Fruit fly (Drosophila melanogaster): ENCODE measurements around the gene CheB38c.

The CheB38c gene

DNA sequence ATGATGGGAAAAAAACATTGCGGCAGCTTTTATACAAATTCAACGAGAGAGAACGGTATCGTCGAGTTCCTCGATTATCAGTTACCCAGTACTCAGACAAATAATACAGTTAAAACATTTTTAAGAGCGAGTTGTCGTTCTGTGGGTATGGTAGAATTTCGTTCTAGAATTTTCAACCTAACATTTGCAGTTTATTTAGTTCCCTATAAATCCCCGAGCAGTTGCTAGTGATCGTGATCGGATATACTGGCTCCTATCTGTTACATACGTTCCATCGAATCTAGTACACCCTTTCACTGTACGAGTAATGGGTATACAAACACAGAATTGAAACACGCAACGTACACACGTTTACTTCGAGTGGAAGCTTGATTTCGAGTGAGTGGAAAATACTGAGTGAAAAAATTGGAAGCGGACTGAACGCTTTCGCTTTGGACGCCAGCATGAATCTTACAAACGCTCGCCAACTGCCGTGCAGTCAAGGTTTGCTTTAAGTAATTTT, 44.1 kb upstream of the CheB38c start, which contains the start of gene CG9338 (continued):
- TF ChIP-seq foxo (GFP tag; optimal IDR thresholded peaks at IDR 0.05) (peak in 1 of 2 experiments; percentile 87), OdsH (GFP tag; optimal IDR thresholded peaks at IDR 0.05) (peak; percentile 87), sv (GFP tag; optimal IDR thresholded peaks at IDR 0.05) (peak; percentile 72), psq (GFP tag; optimal IDR thresholded peaks at IDR 0.05) (peak; percentile 68), sage (GFP tag; optimal IDR thresholded peaks at IDR 0.05) (no peak), CG9705 (GFP tag; optimal IDR thresholded peaks at IDR 0.05) (peak; percentile 89)

- TF ChIP-seq CG32264 (GFP tag; optimal IDR thresholded peaks at IDR 0.05) (no peak), Hnf4 (GFP tag; optimal IDR thresholded peaks at IDR 0.05) (no peak), pan (optimal IDR thresholded peaks at IDR 0.05) (no peak), dsf (GFP tag; optimal IDR thresholded peaks at IDR 0.05; ENCODE audit: borderline replicate concordance) (no peak), usp (GFP tag; optimal IDR thresholded peaks at IDR 0.05) (no peak), sage (GFP tag; optimal IDR thresholded peaks at IDR 0.05) (no peak), fru (GFP tag; optimal IDR thresholded peaks at IDR 0.05) (no peak), h (GFP tag; optimal IDR thresholded peaks at IDR 0.05) (no peak), Mio (GFP tag; optimal IDR thresholded peaks at IDR 0.05) (no peak)
Measured at dm6 chr2L:20858371-20859340, 38.0 kb upstream of the CheB38c start, which contains the start of gene bero. Gene bero (plus strand): TSS chr2L:20858695.

- no peak for TF ChIP-seq jim (GFP tag; optimal IDR thresholded peaks at IDR 0.05)
- no peak for TF ChIP-seq ey (GFP tag; optimal IDR thresholded peaks at IDR 0.05)
- no peak for TF ChIP-seq N (GFP tag; optimal IDR thresholded peaks at IDR 0.05)
- no peak for TF ChIP-seq rgr (GFP tag; optimal IDR thresholded peaks at IDR 0.05)
- no peak for TF ChIP-seq fru (GFP tag; optimal IDR thresholded peaks at IDR 0.05)
- no peak for TF ChIP-seq GATAd (GFP tag; optimal IDR thresholded peaks at IDR 0.05)
- no peak for TF ChIP-seq CG9705 (GFP tag; optimal IDR thresholded peaks at IDR 0.05)
- TF ChIP-seq foxo (GFP tag; optimal IDR thresholded peaks at IDR 0.05): no peak
- no peak for TF ChIP-seq lola (GFP tag; optimal IDR thresholded peaks at IDR 0.05)
- TF ChIP-seq CG32264 (GFP tag; optimal IDR thresholded peaks at IDR 0.05): no peak
- TF ChIP-seq Hr83 (GFP tag; optimal IDR thresholded peaks at IDR 0.05; ENCODE audit: poor library complexity, severe bottlenecking): no peak
- no peak for TF ChIP-seq sage (GFP tag; optimal IDR thresholded peaks at IDR 0.05)
- no peak for TF ChIP-seq CrebA (GFP tag; optimal IDR thresholded peaks at IDR 0.05; ENCODE audit: borderline replicate concordance)
Measured at dm6 chr2L:20857791-20858190, 37.1 kb upstream of the CheB38c start, which contains the start of gene CG14400. Gene CG14400 (minus strand): TSS chr2L:20857891.

DNA sequence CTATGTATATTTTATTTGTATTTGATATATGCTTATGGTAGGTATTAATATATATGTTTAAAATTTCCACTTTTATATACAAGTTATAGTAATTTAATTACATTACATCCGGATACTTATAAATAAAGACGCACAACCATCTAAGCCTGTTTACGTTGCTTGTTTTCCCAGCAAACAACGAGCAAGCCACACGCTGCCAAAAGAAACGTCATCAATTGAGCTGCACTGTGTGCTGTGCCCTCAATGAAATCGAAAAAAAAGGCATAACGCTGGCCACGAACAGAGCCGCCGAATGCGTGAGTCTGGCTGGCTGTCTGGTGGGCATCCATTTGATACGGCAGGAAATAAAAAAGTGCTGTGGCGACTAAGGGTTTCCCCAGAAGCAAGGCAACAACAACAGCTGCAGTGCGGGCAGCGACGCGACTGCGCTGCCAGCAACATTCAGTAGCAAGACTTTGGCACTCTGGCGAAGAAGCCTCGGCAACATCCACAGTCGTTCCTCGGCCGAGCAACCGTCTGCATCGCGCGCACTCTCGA, 31.5 kb upstream of the CheB38c start, which contains the start of gene twit:
Gene twit (plus strand): TSS at position 487 of the 537 bp plus-strand sequence.
- no peak for TF ChIP-seq br (GFP tag; optimal IDR thresholded peaks at IDR 0.05)

- TF ChIP-seq dsf (GFP tag; optimal IDR thresholded peaks at IDR 0.05; ENCODE audit: borderline replicate concordance): no peak
- no peak for TF ChIP-seq Rel (GFP tag; optimal IDR thresholded peaks at IDR 0.05)
- no peak for TF ChIP-seq Rel (tag; optimal IDR thresholded peaks at IDR 0.05)
- TF ChIP-seq Hr78 (GFP tag; optimal IDR thresholded peaks at IDR 0.05): no peak
- TF ChIP-seq Myc (optimal IDR thresholded peaks at IDR 0.05): no peak
- TF ChIP-seq Abd-B (GFP tag; optimal IDR thresholded peaks at IDR 0.05): no peak
- no peak for TF ChIP-seq pan (optimal IDR thresholded peaks at IDR 0.05)
- no peak for TF ChIP-seq woc (GFP tag; optimal IDR thresholded peaks at IDR 0.05)
- no peak for TF ChIP-seq N (GFP tag; optimal IDR thresholded peaks at IDR 0.05)
- TF ChIP-seq br (GFP tag; optimal IDR thresholded peaks at IDR 0.05): no peak
- TF ChIP-seq rgr (GFP tag; optimal IDR thresholded peaks at IDR 0.05): no peak
- no peak for TF ChIP-seq Hnf4 (GFP tag; optimal IDR thresholded peaks at IDR 0.05)
- no peak for TF ChIP-seq dl (GFP tag; optimal IDR thresholded peaks at IDR 0.05; ENCODE audit: insufficient read depth in 1 of 2, partially characterized antibody in 2 of 2)
- TF ChIP-seq Dfd (GFP tag; optimal IDR thresholded peaks at IDR 0.05): no peak
- no peak for TF ChIP-seq Dif (GFP tag; optimal IDR thresholded peaks at IDR 0.05; ENCODE audit: partially characterized antibody)
- TF ChIP-seq fru (GFP tag; optimal IDR thresholded peaks at IDR 0.05): no peak
Measured at dm6 chr2L:20851592-20851991, 30.9 kb upstream of the CheB38c start.

Data from whole organism, wandering third instar larva.